Worm (Caenorhabditis elegans): ENCODE data around the gene ndua-5.

The ndua-5 gene

DNA sequence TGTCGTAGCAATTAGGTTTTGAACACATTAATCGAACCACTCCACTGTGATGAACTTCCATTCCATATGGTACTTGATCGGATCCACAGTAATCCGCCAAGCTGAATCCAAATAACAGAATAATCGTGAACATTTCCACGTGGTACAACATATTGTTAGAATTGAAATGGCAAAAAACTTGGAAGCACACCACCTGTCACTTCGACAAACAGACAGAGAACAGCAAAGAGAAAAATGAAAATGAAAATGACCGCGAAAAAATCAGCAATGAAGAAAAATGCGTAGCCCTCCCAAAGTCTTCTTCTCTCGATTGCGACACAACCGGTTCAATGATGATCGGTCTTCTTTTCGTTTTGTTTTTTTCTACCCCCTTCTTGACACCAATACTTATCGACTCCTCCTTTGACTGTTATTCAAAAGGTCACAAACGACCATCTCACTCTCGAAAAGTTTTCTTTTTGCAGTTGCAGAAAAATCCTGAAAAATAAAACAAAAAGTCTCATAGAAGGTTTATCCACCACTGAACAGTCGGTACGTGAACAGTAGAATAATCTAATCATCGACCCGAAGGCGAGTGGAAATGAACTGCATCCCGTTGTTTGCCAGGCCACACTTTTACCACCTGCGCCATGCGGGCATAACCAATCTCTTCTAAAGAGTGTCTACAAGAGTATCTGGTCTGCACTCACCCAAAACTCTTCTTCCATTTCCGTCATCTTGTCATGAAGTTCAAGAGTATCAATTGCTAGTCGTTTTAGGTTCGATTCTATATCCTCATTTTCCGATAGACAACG, 47.4 kb downstream of the ndua-5 start, which contains the start of gene wrt-3 (continued):
- TF ChIP-seq mcd-1 (GFP tag; IDR thresholded peaks at IDR 0.05) (no peak; the same call in 1 of the 2 replicates), zfh-2 (GFP tag; conservative IDR thresholded peaks at IDR 0.05) (no peak), F52B5.7 (tag; optimal IDR thresholded peaks at IDR 0.05) (peak; percentile 95), tbx-9 (tag; optimal IDR thresholded peaks at IDR 0.05; ENCODE audit: borderline replicate concordance) (peak; percentile 62), athp-1 (tag; optimal IDR thresholded peaks at IDR 0.05) (no peak), sptf-2 (GFP tag; optimal IDR thresholded peaks at IDR 0.05) (peak; percentile 83), ztf-18 (tag; optimal IDR thresholded peaks at IDR 0.05) (peak; percentile 81), repo-1 (tag; optimal IDR thresholded peaks at IDR 0.05) (peak; percentile 91), ztf-26 (tag; optimal IDR thresholded peaks at IDR 0.05) (peak; percentile 80), madf-6 (GFP tag; IDR thresholded peaks at IDR 0.05) (no peak), ama-1 (optimal IDR thresholded peaks at IDR 0.05) (no peak), ama-1 (GFP tag; optimal IDR thresholded peaks at IDR 0.05) (peak; percentile 74 to 96), hlh-26 (GFP tag; conservative IDR thresholded peaks at IDR 0.05) (no peak), K11D2.4 (GFP tag; IDR thresholded peaks at IDR 0.05) (no peak), hlh-12 (tag; optimal IDR thresholded peaks at IDR 0.05) (peak; percentile 90), lsy-27 (tag; optimal IDR thresholded peaks at IDR 0.05; ENCODE audit: borderline replicate concordance, insufficient read depth) (peak; percentile 65), F49E8.2 (tag; optimal IDR thresholded peaks at IDR 0.05; ENCODE audit: insufficient read depth) (no peak), ets-4 (GFP tag; optimal IDR thresholded peaks at IDR 0.05) (peak; percentile 88), attf-5 (GFP tag; optimal IDR thresholded peaks at IDR 0.05) (no peak), chd-7 (tag; optimal IDR thresholded peaks at IDR 0.05) (no peak), madf-8 (GFP tag; conservative IDR thresholded peaks at IDR 0.05) (0 out of 2 replicates have a peak, but pooled peaks have one; percentile 16), atf-7 (tag; optimal IDR thresholded peaks at IDR 0.05) (peak; percentile 66), F57C9.4 (tag; optimal IDR thresholded peaks at IDR 0.05) (peak; percentile 48), madf-10 (tag; optimal IDR thresholded peaks at IDR 0.05) (peak; percentile 80), rpc-1 (optimal IDR thresholded peaks at IDR 0.05) (peak; percentile 97), rpc-1 (tag; optimal IDR thresholded peaks at IDR 0.05) (peak; percentile 99), attf-6 (GFP tag; IDR thresholded peaks at IDR 0.05) (peak; percentile 87), rec-8 (tag; optimal IDR thresholded peaks at IDR 0.05) (peak; percentile 93 to 95), nhr-90 (tag; optimal IDR thresholded peaks at IDR 0.05) (peak; percentile 96), tbp1 (GFP tag; optimal IDR thresholded peaks at IDR 0.05) (peak; percentile 100), snpc-1.3 (tag; optimal IDR thresholded peaks at IDR 0.05; ENCODE audit: insufficient read depth) (peak; percentile 96), ztf-3 (GFP tag; optimal IDR thresholded peaks at IDR 0.05) (peak; percentile 9), F39B2.1 (GFP tag; IDR thresholded peaks at IDR 0.05) (0 out of 2 replicates have a peak, but pooled peaks have one; percentile 63), let-526 (GFP tag; IDR thresholded peaks at IDR 0.05) (no peak), cebp-1 (GFP tag; IDR thresholded peaks at IDR 0.05) (no peak), cebp-1 (tag; optimal IDR thresholded peaks at IDR 0.05) (no peak), F22D6.2 (tag; optimal IDR thresholded peaks at IDR 0.05) (peak; percentile 22), akir-1 (GFP tag; optimal IDR thresholded peaks at IDR 0.05) (peak; percentile 79), Y53F4B.3 (GFP tag; IDR thresholded peaks at IDR 0.05) (no peak), xnd-1 (tag; optimal IDR thresholded peaks at IDR 0.05) (peak; percentile 5), T26A5.8 (tag; optimal IDR thresholded peaks at IDR 0.05) (peak; percentile 93), madf-3 (GFP tag; IDR thresholded peaks at IDR 0.05) (peak; percentile 84), nfyb-1 (GFP tag; IDR thresholded peaks at IDR 0.05) (no peak), K12H6.12 (tag; optimal IDR thresholded peaks at IDR 0.05) (peak; percentile 56), dox-1 (GFP tag; IDR thresholded peaks at IDR 0.05) (no peak), ceh-79 (tag; optimal IDR thresholded peaks at IDR 0.05) (peak; percentile 61), Y95B8A.8 (GFP tag; IDR thresholded peaks at IDR 0.05) (no peak), him-1 (tag; optimal IDR thresholded peaks at IDR 0.05) (peak; percentile 96)

All from whole organism, young adult.